Worm (Caenorhabditis elegans) whole organism, early embryonic: ENCODE results near the gene F49C12.4.

Source experiments
- B0310.2 ChIP-seq: sonication (generic microtip); optimal IDR thresholded peaks from 2 replicates; lab custom pipeline; 2016; ENCODE audit warnings: mild to moderate bottlenecking, missing genetic modification characterization, missing compliant biosample characterization
- F13C5.2 ChIP-seq: sonication (generic microtip); optimal IDR thresholded peaks from 2 replicates; lab custom pipeline; 2017; ENCODE audit warnings: mild to moderate bottlenecking, missing genetic modification characterization, inconsistent platforms, missing compliant biosample characterization
- aly-1 ChIP-seq: sonication (generic microtip); optimal IDR thresholded peaks from 2 replicates; lab custom pipeline; 2016; ENCODE audit warnings: missing genetic modification characterization, missing compliant biosample characterization
- ama-1 ChIP-seq: fragments of 150-350 bp; optimal IDR thresholded peaks from 2 replicates; lab custom pipeline; 2014
- ceh-13 ChIP-seq: fragments of 200-800 bp; sonication (Bioruptor generic); optimal IDR thresholded peaks from 2 replicates; lab custom pipeline; 2018; ENCODE audit warnings: mild to moderate bottlenecking, missing genetic modification characterization, missing compliant biosample characterization
- ceh-36 ChIP-seq: sonication (generic microtip); optimal IDR thresholded peaks from 2 replicates; lab custom pipeline; 2016; ENCODE audit warnings: missing genetic modification characterization, inconsistent platforms, missing compliant biosample characterization
- ets-7 ChIP-seq: sonication (generic microtip); optimal IDR thresholded peaks from 2 replicates; lab custom pipeline; 2016; ENCODE audit warnings: missing genotype, missing genetic modification characterization, missing compliant biosample characterization
- flt-1 ChIP-seq: fragments of 200-800 bp; sonication (Bioruptor generic); IDR thresholded peaks from 2 replicates; pipeline ENCODE4 v1.3.6; 2022; ENCODE audit warnings: missing genetic modification characterization, missing compliant biosample characterization
- hmbx-1 ChIP-seq: sonication (generic microtip); optimal IDR thresholded peaks from 2 replicates; lab custom pipeline; 2016; ENCODE audit warnings: mild to moderate bottlenecking, missing genetic modification characterization, missing compliant biosample characterization
- hmg-4 ChIP-seq: fragments of 200-800 bp; sonication (Bioruptor generic); optimal IDR thresholded peaks from 2 replicates; lab custom pipeline; 2018; ENCODE audit warnings: mild to moderate bottlenecking, missing genetic modification characterization, missing compliant biosample characterization
- hnd-1 ChIP-seq: sonication (generic microtip); optimal IDR thresholded peaks from 2 replicates; lab custom pipeline; 2016; ENCODE audit warnings: missing genetic modification characterization, missing compliant biosample characterization
- pes-1 ChIP-seq: fragments of 200-800 bp; sonication (Bioruptor generic); IDR thresholded peaks from 2 replicates; pipeline ENCODE4 v1.3.6; 2022; ENCODE audit warnings: missing genetic modification reagents, missing genetic modification characterization, missing compliant biosample characterization
- scrt-1 ChIP-seq: fragments of 200-800 bp; sonication (Bioruptor generic); IDR thresholded peaks from 2 replicates; pipeline ENCODE4 v1.3.6; 2022; ENCODE audit warnings: missing genetic modification characterization, missing compliant biosample characterization
- sea-1 ChIP-seq: fragments of 200-800 bp; sonication (Bioruptor generic); conservative IDR thresholded peaks from 2 replicates; pipeline ENCODE4 v1.3.6; 2022; ENCODE audit warnings: missing genetic modification characterization, missing compliant biosample characterization
- tbx-11 ChIP-seq: fragments of 200-800 bp; sonication (Bioruptor generic); IDR thresholded peaks from 2 replicates; pipeline ENCODE4 v1.3.6; 2022; ENCODE audit warnings: missing genetic modification characterization, missing compliant biosample characterization
- tbx-37 ChIP-seq: fragments of 200-800 bp; sonication (Bioruptor generic); conservative IDR thresholded peaks from 2 replicates; pipeline ENCODE4 v1.3.6; 2022; ENCODE audit warnings: missing genetic modification reagents, missing genetic modification characterization, missing compliant biosample characterization
- tra-4 ChIP-seq: sonication (generic microtip); optimal IDR thresholded peaks from 2 replicates; lab custom pipeline; 2017; ENCODE audit warnings: missing genetic modification characterization, missing compliant biosample characterization

The F49C12.4 gene

DNA sequence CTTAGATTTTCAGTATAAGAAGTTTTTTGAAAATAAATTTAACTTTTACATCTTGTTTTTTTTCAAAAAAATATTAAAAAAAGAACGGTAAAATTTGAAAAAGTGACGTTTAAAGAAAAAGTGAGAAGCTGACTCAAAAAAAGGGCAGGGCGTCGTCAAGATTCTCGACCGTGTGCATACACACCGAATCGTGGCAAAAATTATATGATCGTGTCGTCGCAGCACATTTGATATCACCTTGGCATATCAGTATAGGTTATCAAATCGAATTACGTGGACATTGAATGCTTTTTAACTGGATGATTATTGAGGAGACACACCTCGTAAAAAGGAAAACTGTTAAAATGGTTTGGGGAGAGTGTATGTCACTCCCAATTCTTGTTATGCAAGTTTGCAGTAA is 29.1 kb upstream of the F49C12.4 start:
- TF ChIP-seq pes-1 (GFP tag; lab: Robert Waterston, UW) (no peak), hmg-4 (GFP tag; lab: Kevin White, UChicago) (no peak), sea-1 (GFP tag; lab: Robert Waterston, UW) (no peak), ets-7 (tag; lab: Kevin White, UChicago) (no peak), aly-1 (tag; lab: Kevin White, UChicago) (no peak), F13C5.2 (no peak), tbx-37 (GFP tag; lab: Robert Waterston, UW) (no peak), flt-1 (GFP tag; lab: Robert Waterston, UW) (no peak), ama-1 (no peak), ceh-36 (tag; lab: Kevin White, UChicago) (no peak), tra-4 (tag; lab: Kevin White, UChicago) (no peak), B0310.2 (tag; lab: Kevin White, UChicago) (no peak), hmbx-1 (no peak), ceh-13 (GFP tag; lab: Kevin White, UChicago) (no peak)

DNA sequence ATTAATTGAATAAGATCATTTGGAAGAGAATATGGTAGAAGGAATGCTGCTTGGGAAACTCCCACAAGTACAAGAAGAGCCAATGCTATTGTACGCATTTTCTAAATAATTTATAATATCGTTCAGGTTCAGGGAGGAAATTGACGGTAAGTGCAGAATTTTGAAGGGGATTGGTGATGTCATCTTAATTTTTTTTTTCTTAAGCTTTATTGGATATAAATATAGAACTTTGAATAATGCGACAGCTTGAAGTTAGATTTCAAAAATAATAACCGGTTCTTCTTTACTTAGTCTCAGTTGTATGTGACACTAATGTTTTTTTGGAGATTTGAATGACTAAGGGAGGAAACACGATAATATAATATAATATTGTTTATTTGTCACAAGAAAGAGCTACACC is 26.9 kb upstream of the F49C12.4 start, which contains the start of gene nspg-7.1:
TSS of gene nspg-7.1 (minus strand) at position 101 of the 400 bp plus-strand sequence.
- TF ChIP-seq ceh-36 (tag; lab: Kevin White, UChicago) = no peak
- TF ChIP-seq pes-1 (GFP tag; lab: Robert Waterston, UW) = no peak
- no peak for TF ChIP-seq flt-1 (GFP tag; lab: Robert Waterston, UW)

DNA sequence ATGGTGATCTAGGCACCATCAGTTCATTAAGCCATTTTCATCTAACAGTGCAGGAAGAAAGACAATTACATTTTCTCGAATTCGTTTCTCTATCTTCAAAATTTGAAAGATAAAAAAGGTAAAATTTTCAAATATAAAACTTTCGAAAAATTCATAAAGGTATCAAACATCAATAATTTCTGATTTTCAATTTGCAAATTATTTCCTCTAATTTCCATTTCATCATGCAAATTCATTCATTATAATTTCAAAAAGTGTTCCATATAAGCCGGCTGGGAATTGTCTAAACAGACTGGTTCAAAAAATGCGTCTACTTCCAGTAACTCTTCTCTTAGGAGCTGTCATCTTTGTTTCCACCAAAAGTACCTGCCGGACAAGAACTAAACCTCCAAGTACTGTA is 23.8 kb upstream of the F49C12.4 start, which contains the start of gene clec-183:
TSS of gene clec-183 (plus strand) at position 301 of the 400 bp plus-strand sequence.
- no peak for TF ChIP-seq hnd-1 (tag; lab: Kevin White, UChicago)

DNA sequence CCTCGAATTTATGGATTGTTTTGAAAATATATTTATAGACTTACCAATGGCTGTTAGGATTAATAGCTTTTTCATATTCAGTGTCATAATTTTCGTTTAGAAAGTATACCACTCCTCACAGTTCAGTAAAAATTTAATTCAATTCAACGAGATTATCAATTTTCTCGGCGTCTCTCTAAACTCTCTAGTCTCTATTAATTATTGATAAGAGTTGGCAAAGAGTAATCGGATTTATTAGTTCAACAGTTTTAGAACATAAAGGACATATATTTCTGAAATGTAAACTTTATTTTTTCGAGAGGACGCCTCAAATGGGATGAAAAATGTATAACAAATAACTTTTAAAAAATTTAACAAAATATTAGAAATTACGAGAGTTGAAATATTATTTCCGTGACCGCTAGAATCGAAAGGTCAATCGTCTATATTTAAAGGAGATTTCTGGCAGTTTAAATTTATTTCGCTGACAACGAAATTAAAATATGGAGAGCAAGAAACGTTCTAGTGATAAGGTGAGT is 20.2 kb upstream of the F49C12.4 start, which contains the start of the genes nspg-11 and F49C12.15:
TSS of gene nspg-11 (minus strand) at position 101 of the 518 bp plus-strand sequence.
TSS of gene F49C12.15 (plus strand) at position 468 of the 518 bp plus-strand sequence.
- TF ChIP-seq tra-4 (tag; lab: Kevin White, UChicago) = no peak
- no peak for TF ChIP-seq tbx-11 (GFP tag; lab: Robert Waterston, UW)

DNA sequence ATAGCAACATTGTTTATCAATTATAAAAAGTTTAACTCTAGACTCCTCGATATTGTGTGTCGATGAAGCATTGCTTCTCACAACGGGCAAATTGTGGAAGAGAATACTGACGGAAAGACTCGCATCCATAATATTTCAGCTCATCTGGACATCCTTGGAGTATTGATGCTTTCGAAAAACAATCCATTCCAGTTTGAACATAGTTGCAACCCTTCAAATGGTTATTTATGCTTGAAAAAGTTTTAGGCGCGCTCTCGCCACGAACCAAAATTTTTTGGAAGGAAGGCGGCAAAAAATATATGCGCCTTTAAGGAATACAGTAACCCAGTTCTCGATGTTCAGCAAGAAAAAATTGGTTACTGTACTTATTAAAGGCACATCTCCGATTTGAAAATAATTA is 18.6 kb upstream of the F49C12.4 start:
- TF ChIP-seq B0310.2 (tag; lab: Kevin White, UChicago) = no peak

DNA sequence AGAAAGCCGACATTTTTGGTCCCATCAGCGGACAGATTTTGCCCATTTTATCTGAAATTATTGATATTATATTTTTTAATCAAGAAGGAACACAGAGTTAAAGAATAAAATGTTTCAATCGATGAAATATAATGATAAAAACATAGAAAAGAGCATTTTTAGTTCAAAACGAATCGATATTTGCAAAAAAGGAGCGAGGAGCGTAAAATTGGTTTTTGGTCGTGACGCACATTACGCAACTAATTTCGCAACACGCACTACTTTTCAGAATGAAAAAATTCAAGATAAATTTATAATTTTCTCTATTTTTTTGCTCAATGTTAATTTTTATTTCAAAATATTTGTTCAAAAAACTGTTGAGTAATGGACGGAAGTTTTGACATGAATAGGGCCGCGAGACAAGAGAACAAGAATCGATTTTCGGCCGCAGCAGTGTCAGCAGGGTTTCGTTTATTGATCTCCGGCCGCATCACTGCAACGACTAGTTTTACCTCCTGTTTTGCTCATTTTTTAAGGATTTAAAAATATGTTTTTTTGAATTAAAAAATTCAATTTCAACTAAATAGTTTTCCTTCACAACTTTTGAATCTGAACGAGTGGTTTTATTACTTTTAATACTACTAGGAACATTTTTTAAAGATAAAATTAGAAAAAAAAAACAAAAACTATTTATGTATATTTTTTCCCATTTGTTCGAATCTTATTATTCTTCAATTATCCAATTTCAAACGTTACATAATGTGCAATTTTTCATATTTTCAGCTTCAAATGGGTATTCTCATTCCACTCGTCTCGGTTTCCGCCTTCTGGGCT is 17.4 kb upstream of the F49C12.4 start, which contains the start of the genes F49C12.12 and vha-17:
TSS of gene F49C12.12 (minus strand) at position 51 of the 813 bp plus-strand sequence.
TSS of gene vha-17 (plus strand) at position 763 of the 813 bp plus-strand sequence.
- no peak for TF ChIP-seq ceh-36 (tag; lab: Kevin White, UChicago)
- no peak for TF ChIP-seq ama-1
- TF ChIP-seq scrt-1 (GFP tag; lab: Robert Waterston, UW) = no peak
- no peak for TF ChIP-seq pes-1 (GFP tag; lab: Robert Waterston, UW)
- TF ChIP-seq hmg-4 (GFP tag; lab: Kevin White, UChicago) = no peak
- TF ChIP-seq B0310.2 (tag; lab: Kevin White, UChicago) = no peak
- TF ChIP-seq tra-4 (tag; lab: Kevin White, UChicago) = no peak
- no peak for TF ChIP-seq aly-1 (tag; lab: Kevin White, UChicago)
- TF ChIP-seq hnd-1 (tag; lab: Kevin White, UChicago) = no peak
- no peak for TF ChIP-seq F13C5.2
- no peak for TF ChIP-seq flt-1 (GFP tag; lab: Robert Waterston, UW)
- TF ChIP-seq tbx-37 (GFP tag; lab: Robert Waterston, UW) = no peak

DNA sequence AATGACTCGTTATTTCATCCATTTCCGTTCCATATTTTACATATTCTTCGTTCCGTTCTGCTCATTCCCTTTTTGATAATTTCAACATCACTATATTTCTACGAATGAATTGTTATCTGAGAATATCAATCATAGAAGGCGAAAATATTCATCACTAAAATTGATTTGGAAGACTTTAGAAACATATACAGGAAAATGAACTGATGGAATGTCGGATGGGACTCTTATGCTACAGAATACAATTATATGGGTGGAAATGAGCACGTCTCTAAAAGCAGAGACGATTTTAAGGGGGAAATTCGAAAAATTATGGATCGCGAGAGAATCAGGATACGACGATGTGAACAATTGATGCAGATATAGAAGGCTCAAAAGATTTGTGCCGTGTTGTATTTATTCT is 16.1 kb upstream of the F49C12.4 start:
- TF ChIP-seq tra-4 (tag; lab: Kevin White, UChicago) (no peak), pes-1 (GFP tag; lab: Robert Waterston, UW) (no peak), ceh-36 (tag; lab: Kevin White, UChicago) (no peak), hmg-4 (GFP tag; lab: Kevin White, UChicago) (no peak)

DNA sequence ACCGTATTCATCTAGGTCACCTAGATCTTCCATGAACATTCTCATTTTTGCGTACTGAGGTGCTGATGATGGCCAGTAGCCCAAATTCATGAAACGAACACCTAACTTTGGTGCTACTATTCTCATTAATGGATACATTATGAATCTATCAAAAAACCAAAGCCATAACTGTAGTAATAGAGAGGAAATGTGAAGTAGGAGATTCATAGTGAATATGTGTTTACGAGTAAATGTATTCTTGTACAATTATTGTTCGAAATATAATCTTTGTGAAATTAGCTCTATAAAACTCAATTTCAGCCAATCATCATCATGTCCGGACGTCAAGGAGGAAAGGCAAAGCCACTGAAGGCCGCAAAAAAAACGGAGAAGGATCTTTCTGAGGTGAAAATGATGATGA is 15.2 kb upstream of the F49C12.4 start, which contains the start of the genes F49C12.11 and nemt-1:
TSS of gene F49C12.11 (plus strand) at position 301 of the 400 bp plus-strand sequence.
TSS of gene nemt-1 (minus strand) at position 360 of the 400 bp plus-strand sequence.
- TF ChIP-seq F13C5.2 (no peak), hmbx-1 (no peak), scrt-1 (GFP tag; lab: Robert Waterston, UW) (no peak), tra-4 (tag; lab: Kevin White, UChicago) (no peak), B0310.2 (tag; lab: Kevin White, UChicago) (no peak), pes-1 (GFP tag; lab: Robert Waterston, UW) (no peak), sea-1 (GFP tag; lab: Robert Waterston, UW) (no peak), flt-1 (GFP tag; lab: Robert Waterston, UW) (no peak), ama-1 (no peak), hnd-1 (tag; lab: Kevin White, UChicago) (no peak), aly-1 (tag; lab: Kevin White, UChicago) (no peak), ets-7 (tag; lab: Kevin White, UChicago) (no peak), ceh-13 (GFP tag; lab: Kevin White, UChicago) (no peak), hmg-4 (GFP tag; lab: Kevin White, UChicago) (no peak), ceh-36 (tag; lab: Kevin White, UChicago) (no peak), tbx-37 (GFP tag; lab: Robert Waterston, UW) (no peak), tbx-11 (GFP tag; lab: Robert Waterston, UW) (no peak)
